Worm (Caenorhabditis elegans) whole organism, L3 larva: ENCODE data around the gene C49H3.3.

Experiments used
- R02D3.7 ChIP-seq: fragments of 150-350 bp; optimal IDR thresholded peaks from 2 replicates; lab custom pipeline; 2014; ENCODE audit warnings: missing biosample characterization, missing genetic modification characterization
- ZK546.5 ChIP-seq: sonication (generic microtip); optimal IDR thresholded peaks from 2 replicates; lab custom pipeline; 2017; ENCODE audit warnings: missing biosample characterization, missing genetic modification characterization
- aly-2 ChIP-seq: fragments of 150-350 bp; optimal IDR thresholded peaks from 2 replicates; lab custom pipeline; 2014; ENCODE audit warnings: missing biosample characterization, missing genetic modification characterization
- ama-1 ChIP-seq: fragments of 150-350 bp; optimal IDR thresholded peaks from 2 replicates; lab custom pipeline; 2018
- ceh-28 ChIP-seq: fragments of 150-350 bp; optimal IDR thresholded peaks from 2 replicates; lab custom pipeline; 2014; ENCODE audit warnings: missing biosample characterization, missing genetic modification reagents, missing genetic modification characterization
- ceh-82 ChIP-seq: fragments of 150-350 bp; optimal IDR thresholded peaks from 2 replicates; lab custom pipeline; 2014; ENCODE audit warnings: missing biosample characterization, missing genetic modification characterization
- ceh-9 ChIP-seq: sonication (generic microtip); optimal IDR thresholded peaks from 2 replicates; lab custom pipeline; 2018; ENCODE audit warnings: missing biosample characterization, missing genetic modification characterization
- daf-12 ChIP-seq: fragments of 150-350 bp; optimal IDR thresholded peaks from 2 replicates; lab custom pipeline; 2014; ENCODE audit warnings: missing biosample characterization, missing genetic modification reagents, missing genetic modification characterization
- egl-27 ChIP-seq: sonication (generic microtip); optimal IDR thresholded peaks from 4 replicates; lab custom pipeline; 2017; ENCODE audit warnings: missing biosample characterization, missing genetic modification reagents, missing genetic modification characterization
- egl-5 ChIP-seq: fragments of 150-350 bp; optimal IDR thresholded peaks from 2 replicates; lab custom pipeline; 2017; ENCODE audit warnings: missing biosample characterization, missing genetic modification reagents, missing genetic modification characterization, inconsistent platforms
- elt-1 ChIP-seq: fragments of 150-350 bp; optimal IDR thresholded peaks from 2 replicates; lab custom pipeline; 2014; ENCODE audit warnings: missing biosample characterization, missing genetic modification characterization
- elt-2 ChIP-seq: sonication (generic microtip); optimal IDR thresholded peaks from 2 replicates; lab custom pipeline; 2016; ENCODE audit warnings: missing genetic modification reagents, mild to moderate bottlenecking, missing genetic modification characterization, missing compliant biosample characterization
- elt-3 ChIP-seq, 3 experiments: fragments of 150-350 bp in 1 of 3; sonication (generic microtip) in 2 of 3; optimal IDR thresholded peaks; 2 replicates in 2 of 3; 4 replicates in 1 of 3; lab custom pipeline; 2014 to 2017; ENCODE audit warnings: missing biosample characterization in 3 of 3, missing genetic modification characterization in 3 of 3
- eor-1 ChIP-seq, 2 experiments: fragments of 150-350 bp; optimal IDR thresholded peaks; 2 replicates each; lab custom pipeline; 2014 to 2018; ENCODE audit warnings: missing biosample characterization in 2 of 2, missing genetic modification characterization in 2 of 2
- fkh-2 ChIP-seq: fragments of 150-350 bp; optimal IDR thresholded peaks from 2 replicates; lab custom pipeline; 2014; ENCODE audit warnings: missing biosample characterization, missing genetic modification reagents, missing genetic modification characterization
- fos-1 ChIP-seq: fragments of 150-350 bp; optimal IDR thresholded peaks from 2 replicates; lab custom pipeline; 2014; ENCODE audit warnings: missing biosample characterization, missing genetic modification characterization
- hmg-11 ChIP-seq: sonication (generic microtip); optimal IDR thresholded peaks from 2 replicates; lab custom pipeline; 2016; ENCODE audit warnings: missing genetic modification characterization, missing compliant biosample characterization
- lin-15B ChIP-seq: fragments of 150-350 bp; optimal IDR thresholded peaks from 2 replicates; lab custom pipeline; 2014; ENCODE audit warnings: missing biosample characterization, missing genetic modification characterization
- lin-39 ChIP-seq: fragments of 150-350 bp; optimal IDR thresholded peaks from 2 replicates; lab custom pipeline; 2018; ENCODE audit warnings: missing biosample characterization, missing genetic modification reagents, missing genetic modification characterization
- lsy-12 ChIP-seq: sonication (generic microtip); optimal IDR thresholded peaks from 2 replicates; lab custom pipeline; 2016; ENCODE audit warnings: mild to moderate bottlenecking, missing genetic modification characterization, missing compliant biosample characterization
- mdl-1 ChIP-seq: fragments of 150-350 bp; optimal IDR thresholded peaks from 2 replicates; lab custom pipeline; 2014; ENCODE audit warnings: missing biosample characterization, missing genetic modification characterization
- nhr-11 ChIP-seq: fragments of 150-350 bp; optimal IDR thresholded peaks from 2 replicates; lab custom pipeline; 2014; ENCODE audit warnings: missing biosample characterization, missing genetic modification characterization
- nhr-23 ChIP-seq: fragments of 150-350 bp; optimal IDR thresholded peaks from 2 replicates; lab custom pipeline; 2014; ENCODE audit warnings: missing biosample characterization, missing genetic modification reagents, missing genetic modification characterization
- nhr-25 ChIP-seq: sonication (generic microtip); optimal IDR thresholded peaks from 2 replicates; lab custom pipeline; 2017; ENCODE audit warnings: missing biosample characterization, missing genetic modification characterization
- nhr-28 ChIP-seq: fragments of 150-350 bp; optimal IDR thresholded peaks from 2 replicates; lab custom pipeline; 2014; ENCODE audit warnings: missing biosample characterization, missing genetic modification characterization
- nhr-43 ChIP-seq: sonication (generic microtip); optimal IDR thresholded peaks from 2 replicates; lab custom pipeline; 2016; ENCODE audit warnings: mild to moderate bottlenecking, missing genetic modification characterization, missing compliant biosample characterization; ENCODE audit not compliant: poor library complexity, severe bottlenecking
- nhr-67 ChIP-seq: fragments of 150-350 bp; optimal IDR thresholded peaks from 2 replicates; lab custom pipeline; 2014; ENCODE audit warnings: missing biosample characterization, missing genetic modification characterization
- nhr-76 ChIP-seq: fragments of 150-350 bp; sonication (generic microtip); optimal IDR thresholded peaks from 5 replicates; lab custom pipeline; 2014; ENCODE audit warnings: missing biosample characterization, missing genetic modification characterization
- nhr-77 ChIP-seq: fragments of 150-350 bp; optimal IDR thresholded peaks from 2 replicates; lab custom pipeline; 2014; ENCODE audit warnings: missing biosample characterization, missing genetic modification characterization
- pha-4 ChIP-seq: fragments of 150-350 bp; optimal IDR thresholded peaks from 2 replicates; lab custom pipeline; 2014; ENCODE audit warnings: missing biosample characterization, missing genetic modification reagents, missing genetic modification characterization
- sea-2 ChIP-seq: fragments of 150-350 bp; sonication (generic microtip); optimal IDR thresholded peaks from 4 replicates; lab custom pipeline; 2014; ENCODE audit warnings: missing biosample characterization, missing genetic modification reagents, missing genetic modification characterization
- skn-1 ChIP-seq: fragments of 150-350 bp; optimal IDR thresholded peaks from 2 replicates; lab custom pipeline; 2014; ENCODE audit warnings: missing biosample characterization, missing genetic modification characterization
- snpc-4 ChIP-seq: fragments of 150-350 bp; optimal IDR thresholded peaks from 2 replicates; lab custom pipeline; 2014; ENCODE audit warnings: missing biosample characterization, missing genetic modification characterization
- zag-1 ChIP-seq: fragments of 150-350 bp; optimal IDR thresholded peaks from 2 replicates; lab custom pipeline; 2014; ENCODE audit warnings: missing biosample characterization, missing genetic modification characterization
- ztf-11 ChIP-seq: fragments of 150-350 bp; optimal IDR thresholded peaks from 2 replicates; lab custom pipeline; 2014; ENCODE audit warnings: missing biosample characterization, missing genetic modification characterization
- ztf-4 ChIP-seq: fragments of 150-350 bp; optimal IDR thresholded peaks from 2 replicates; lab custom pipeline; 2014; ENCODE audit warnings: missing biosample characterization, missing genetic modification characterization

C49H3.3 gene

DNA sequence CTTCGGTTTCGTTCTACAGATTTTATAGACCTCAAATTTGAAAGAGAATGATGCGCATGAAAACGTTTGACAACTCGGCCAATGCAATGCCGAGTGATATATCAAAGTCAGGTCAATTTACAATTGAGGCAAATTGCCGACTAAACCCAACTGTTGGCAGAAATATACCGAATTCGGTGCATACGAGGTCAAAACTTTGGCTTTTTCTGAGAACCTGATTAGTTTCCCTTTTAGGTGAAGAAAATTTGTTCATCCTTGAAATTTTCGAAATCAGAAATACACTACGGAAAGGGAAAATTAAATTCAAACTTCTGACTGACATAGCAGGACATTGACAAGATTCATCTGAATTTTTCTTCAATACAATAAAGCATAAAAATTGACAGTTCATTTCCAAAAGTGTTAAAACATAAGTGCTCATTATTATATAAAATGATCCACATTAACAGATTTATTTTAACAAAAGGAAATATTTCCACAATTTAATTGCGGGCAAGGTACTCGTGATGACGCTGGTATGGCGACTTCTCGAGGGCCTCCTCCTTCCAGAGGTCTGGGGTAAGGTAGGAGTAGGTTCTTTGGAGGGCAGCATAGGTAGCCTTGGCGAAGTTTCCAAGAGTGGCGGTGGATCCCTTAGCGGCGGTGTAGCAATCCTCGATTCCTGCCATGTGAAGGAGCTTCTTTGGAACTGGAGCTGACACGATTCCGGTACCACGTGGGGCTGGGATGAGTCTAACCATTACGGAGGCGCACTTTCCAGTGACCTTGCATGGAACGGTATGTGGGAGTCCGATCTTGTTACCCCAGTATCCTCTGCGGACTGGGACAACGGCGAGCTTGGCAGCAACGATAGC, 1.1 kb downstream of the C49H3.3 start:
- TF ChIP-seq R02D3.7 (tag; lab: Kevin White, UChicago) (peak; percentile 3), lsy-12 (tag; lab: Kevin White, UChicago) (no peak), ama-1 (lab: Kevin White, UChicago) (peak; percentile 46), fos-1 (no peak), nhr-43 (tag; lab: Kevin White, UChicago) (no peak), nhr-77 (tag; lab: Kevin White, UChicago) (no peak), nhr-67 (no peak), ztf-11 (tag; lab: Kevin White, UChicago) (no peak), skn-1 (no peak), eor-1 (tag; optimal IDR thresholded peaks at IDR 0.05; lab: Kevin White, UChicago) (no peak), ztf-4 (tag; lab: Kevin White, UChicago) (no peak), snpc-4 (no peak), aly-2 (tag; lab: Kevin White, UChicago) (peak; percentile 52), lin-15B (no peak), elt-3 (tag; optimal IDR thresholded peaks at IDR 0.05; lab: Kevin White, UChicago) (no peak), hmg-11 (no peak), egl-27 (tag; lab: Kevin White, UChicago) (no peak), daf-12 (tag; lab: Kevin White, UChicago) (no peak), ceh-9 (tag; lab: Kevin White, UChicago) (no peak), lin-39 (tag; lab: Kevin White, UChicago) (no peak), nhr-23 (tag; lab: Kevin White, UChicago) (peak; percentile 14)

DNA sequence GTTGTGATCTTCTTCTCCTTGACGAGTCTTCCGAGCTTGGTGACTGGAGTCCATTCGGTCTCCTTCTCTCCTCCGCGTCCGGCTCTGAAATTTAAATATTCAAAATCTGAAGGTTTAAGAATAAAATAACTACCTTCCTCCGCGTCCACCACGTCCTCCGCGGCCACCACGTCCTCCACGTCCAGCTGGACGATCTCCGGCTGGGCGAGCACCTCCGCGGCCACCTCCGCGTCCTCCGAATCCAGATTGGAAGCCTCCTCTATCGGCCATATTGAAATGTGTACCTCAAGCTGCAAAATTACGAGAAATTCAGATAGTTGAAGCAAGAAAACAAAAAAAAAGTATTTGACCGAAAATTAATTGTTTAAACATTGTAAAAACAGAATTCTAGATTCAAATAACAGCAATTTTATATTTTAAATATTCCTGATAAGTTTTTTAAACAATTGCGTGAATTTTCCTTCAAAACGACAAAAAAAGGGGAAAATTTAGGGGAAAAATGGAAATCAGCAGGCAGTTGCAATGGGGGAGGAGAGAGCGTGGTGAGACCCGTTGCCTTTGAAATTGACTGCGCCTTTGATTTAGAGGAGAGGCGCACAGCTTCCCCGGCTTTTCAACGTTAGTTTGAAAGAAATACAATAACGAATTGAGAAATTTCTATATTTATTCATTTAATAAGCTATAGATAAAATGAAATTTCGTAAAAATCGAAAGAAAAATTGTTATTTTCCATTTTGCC, 2.1 kb downstream of the C49H3.3 start, which contains the start of gene rps-2:
Gene rps-2 (minus strand): TSS at position 290 of the 739 bp plus-strand sequence.
- TF ChIP-seq egl-5 (tag; lab: Kevin White, UChicago) (peak; percentile 58), nhr-11 (tag; lab: Kevin White, UChicago) (no peak), ceh-9 (tag; lab: Kevin White, UChicago) (no peak), lin-15B (peak; percentile 41), mdl-1 (tag; lab: Kevin White, UChicago) (no peak), nhr-25 (tag; lab: Kevin White, UChicago) (peak; percentile 21), nhr-43 (tag; lab: Kevin White, UChicago) (no peak), skn-1 (no peak), egl-27 (tag; lab: Kevin White, UChicago) (no peak), eor-1 (tag; optimal IDR thresholded peaks at IDR 0.05; lab: Kevin White, UChicago) (no peak), ama-1 (lab: Kevin White, UChicago) (no peak), fkh-2 (tag; lab: Kevin White, UChicago) (no peak), ZK546.5 (no peak), daf-12 (tag; lab: Kevin White, UChicago) (no peak)
- TF ChIP-seq, all 47 proteins: peak for 3

DNA sequence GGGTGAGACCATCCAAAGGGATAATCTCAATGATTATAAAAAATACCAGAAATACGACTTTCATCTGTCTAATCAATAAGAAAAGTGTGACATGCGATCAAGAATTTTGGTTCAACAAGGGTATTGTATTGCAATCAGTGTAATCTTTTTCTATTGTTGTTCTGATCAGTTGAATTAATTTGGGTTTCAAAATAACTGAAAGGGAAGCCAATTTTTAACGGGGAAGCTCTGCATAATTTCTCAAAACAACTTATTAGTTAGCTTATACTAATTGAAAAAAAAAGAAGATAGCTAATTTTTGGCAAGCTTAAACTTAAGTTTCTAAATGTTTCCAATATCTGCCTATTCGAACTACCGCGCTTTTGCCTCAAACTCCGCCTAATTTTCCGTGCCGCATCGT, 3.1 kb downstream of the C49H3.3 start, which contains the start of gene C49H3.12:
Gene C49H3.12 (minus strand): TSS at position 101 of the 400 bp plus-strand sequence.
- TF ChIP-seq ceh-82 = no peak
- TF ChIP-seq zag-1 = no peak
- no peak for TF ChIP-seq skn-1
- TF ChIP-seq nhr-28 (tag; lab: Kevin White, UChicago) = no peak
- no peak for TF ChIP-seq nhr-67
- no peak for TF ChIP-seq nhr-25 (tag; lab: Kevin White, UChicago)
- TF ChIP-seq pha-4 (tag; lab: Kevin White, UChicago) = no peak
- TF ChIP-seq ceh-28 = no peak
- TF ChIP-seq ZK546.5 = no peak
- no peak for TF ChIP-seq lin-39 (tag; lab: Kevin White, UChicago)
- TF ChIP-seq elt-1 (tag; lab: Kevin White, UChicago) = no peak
- no peak for TF ChIP-seq ceh-9 (tag; lab: Kevin White, UChicago)
- no peak for TF ChIP-seq daf-12 (tag; lab: Kevin White, UChicago)
- TF ChIP-seq eor-1 (tag; optimal IDR thresholded peaks at IDR 0.05; lab: Kevin White, UChicago) = no peak

DNA sequence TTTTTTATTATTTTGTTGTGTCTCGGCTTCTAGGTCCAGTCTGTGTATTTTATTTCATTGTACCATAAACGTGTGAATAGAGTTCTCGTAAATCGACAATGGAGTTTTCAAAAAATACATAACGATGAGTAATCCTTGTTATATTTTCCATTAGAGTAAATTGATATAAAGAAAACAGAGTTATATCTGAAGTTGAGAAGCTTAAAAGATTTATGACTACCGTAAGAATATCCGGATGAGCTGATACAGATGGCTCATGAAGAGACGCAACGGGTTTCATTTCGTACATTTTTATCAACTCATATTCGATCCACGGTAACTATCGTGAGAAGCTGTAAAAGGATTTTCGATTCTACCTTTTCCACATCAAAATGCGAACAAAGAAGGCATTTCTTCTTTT, 3.7 kb downstream of the C49H3.3 start, which contains the start of gene gcy-8:
Gene gcy-8 (plus strand): TSS at position 301 of the 400 bp plus-strand sequence.
- TF ChIP-seq lin-15B = no peak
- TF ChIP-seq fos-1 = no peak
- no peak for TF ChIP-seq elt-2 (tag; lab: Kevin White, UChicago)
- TF ChIP-seq sea-2 (GFP tag; lab: Kevin White, UChicago) = no peak
- TF ChIP-seq nhr-76 (tag; lab: Kevin White, UChicago) = no peak
